Fruit fly (Drosophila melanogaster): ENCODE results near the gene CG42507.

The CG42507 gene

DNA sequence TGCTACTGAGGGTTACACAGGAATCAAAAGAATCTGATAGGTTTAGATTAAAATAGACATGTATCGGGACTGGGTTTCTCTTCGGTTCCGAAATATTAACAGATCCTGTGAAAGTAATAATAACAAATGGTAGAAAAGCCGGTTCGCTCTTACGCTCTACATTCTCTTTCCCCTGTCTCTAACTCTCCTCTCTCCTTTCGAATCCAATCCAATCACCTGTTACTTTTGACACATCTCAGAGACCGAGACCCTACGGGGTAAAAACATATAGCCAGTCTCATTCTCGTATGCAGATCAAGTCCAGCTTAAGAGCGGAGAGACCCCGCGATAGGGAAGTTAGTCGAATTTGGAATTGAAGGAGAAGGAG is 951 bp upstream of the CG42507 start:
- no peak for TF ChIP-seq Pif1A (GFP tag; optimal IDR thresholded peaks at IDR 0.05)
- no peak for TF ChIP-seq D1 (tag; optimal IDR thresholded peaks at IDR 0.05)
- TF ChIP-seq EcR (GFP tag; optimal IDR thresholded peaks at IDR 0.05) = no peak
- no peak for TF ChIP-seq Pif1B (GFP tag; optimal IDR thresholded peaks at IDR 0.05)
- TF ChIP-seq CG17806 (tag; optimal IDR thresholded peaks at IDR 0.05) = no peak
- TF ChIP-seq CG4496 (GFP tag; IDR thresholded peaks at IDR 0.05) = no peak
- TF ChIP-seq CG8301 (tag; optimal IDR thresholded peaks at IDR 0.05) = no peak
- no peak for TF ChIP-seq CG13204 (GFP tag; optimal IDR thresholded peaks at IDR 0.05)
- TF ChIP-seq CG14655 (GFP tag; optimal IDR thresholded peaks at IDR 0.05) = no peak
- no peak for TF ChIP-seq CG12605 (GFP tag; IDR thresholded peaks at IDR 0.05)
- TF ChIP-seq CG10348 (GFP tag; IDR thresholded peaks at IDR 0.05) = no peak
- TF ChIP-seq Ets98B (GFP tag; IDR thresholded peaks at IDR 0.05) = no peak
- no peak for TF ChIP-seq CG34367 (tag; optimal IDR thresholded peaks at IDR 0.05)
- no peak for TF ChIP-seq Snoo (tag; optimal IDR thresholded peaks at IDR 0.05)
- TF ChIP-seq CG15710 (tag; optimal IDR thresholded peaks at IDR 0.05) = no peak
- no peak for TF ChIP-seq rn (GFP tag; IDR thresholded peaks at IDR 0.05)
- TF ChIP-seq CG32121 (GFP tag; IDR thresholded peaks at IDR 0.05) = no peak
- no peak for TF ChIP-seq fd96Ca (GFP tag; IDR thresholded peaks at IDR 0.05)

DNA sequence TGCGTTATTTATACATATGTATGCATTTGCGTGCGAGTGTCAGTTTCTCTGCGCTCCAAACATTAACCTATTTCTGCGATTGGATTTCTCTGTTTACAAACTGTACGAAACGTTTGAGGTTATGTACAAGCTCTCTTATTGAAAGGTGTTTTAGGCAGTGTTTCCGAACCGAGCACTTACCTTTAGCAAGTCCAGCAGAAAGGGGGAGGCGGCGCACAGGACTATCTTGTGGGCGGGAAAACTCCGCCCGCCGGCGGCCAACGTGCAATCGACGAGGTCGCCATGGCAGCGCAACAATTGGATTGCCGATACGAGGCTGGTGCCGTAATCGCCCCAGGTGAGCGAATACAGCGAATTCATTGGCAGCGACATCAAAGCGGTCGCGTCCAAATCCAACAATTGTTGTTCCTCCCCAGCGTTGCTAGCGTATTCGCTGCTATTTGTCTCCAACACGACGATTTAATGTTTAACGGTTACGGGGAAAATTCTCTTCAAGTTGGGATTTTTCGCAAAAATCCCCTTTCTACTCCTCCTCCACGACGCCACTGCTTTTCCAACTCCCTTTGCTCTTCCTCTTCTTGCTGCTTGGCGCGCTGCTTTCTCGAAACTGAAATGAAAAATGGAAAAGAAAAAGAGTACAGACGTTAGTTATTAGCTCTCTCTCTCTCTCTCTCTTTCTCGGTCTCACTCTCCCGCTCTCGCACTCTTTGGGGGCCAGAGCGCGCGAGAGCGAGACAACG is 868 bp downstream of the CG42507 start:
- TF ChIP-seq CG8159 (tag; optimal IDR thresholded peaks at IDR 0.05) (peak; percentile 85), fd96Ca (GFP tag; IDR thresholded peaks at IDR 0.05) (peak; percentile 97), Snoo (tag; optimal IDR thresholded peaks at IDR 0.05) (peak; percentile 86), CG8301 (tag; optimal IDR thresholded peaks at IDR 0.05) (peak; percentile 90), CG14655 (GFP tag; optimal IDR thresholded peaks at IDR 0.05) (peak; percentile 92), Pif1A (GFP tag; optimal IDR thresholded peaks at IDR 0.05) (peak; percentile 80), Ets98B (GFP tag; IDR thresholded peaks at IDR 0.05) (peak; percentile 94), CG4496 (GFP tag; IDR thresholded peaks at IDR 0.05) (peak; percentile 97), CG13204 (GFP tag; optimal IDR thresholded peaks at IDR 0.05) (peak; percentile 74), CG32121 (GFP tag; IDR thresholded peaks at IDR 0.05) (peak; percentile 93), CG10348 (GFP tag; IDR thresholded peaks at IDR 0.05) (peak; percentile 87), CG34367 (tag; optimal IDR thresholded peaks at IDR 0.05) (peak; percentile 83), gl (tag; optimal IDR thresholded peaks at IDR 0.05) (peak; percentile 46), Pif1B (GFP tag; optimal IDR thresholded peaks at IDR 0.05) (peak; percentile 72), CG9948 (tag; optimal IDR thresholded peaks at IDR 0.05) (peak; percentile 80), EcR (GFP tag; optimal IDR thresholded peaks at IDR 0.05) (no peak), CG17806 (tag; optimal IDR thresholded peaks at IDR 0.05) (peak; percentile 79), D1 (tag; optimal IDR thresholded peaks at IDR 0.05) (peak; percentile 30), CG12605 (GFP tag; IDR thresholded peaks at IDR 0.05) (peak; percentile 92), CG15710 (tag; optimal IDR thresholded peaks at IDR 0.05) (peak; percentile 83), rn (GFP tag; IDR thresholded peaks at IDR 0.05) (peak; percentile 87)

DNA sequence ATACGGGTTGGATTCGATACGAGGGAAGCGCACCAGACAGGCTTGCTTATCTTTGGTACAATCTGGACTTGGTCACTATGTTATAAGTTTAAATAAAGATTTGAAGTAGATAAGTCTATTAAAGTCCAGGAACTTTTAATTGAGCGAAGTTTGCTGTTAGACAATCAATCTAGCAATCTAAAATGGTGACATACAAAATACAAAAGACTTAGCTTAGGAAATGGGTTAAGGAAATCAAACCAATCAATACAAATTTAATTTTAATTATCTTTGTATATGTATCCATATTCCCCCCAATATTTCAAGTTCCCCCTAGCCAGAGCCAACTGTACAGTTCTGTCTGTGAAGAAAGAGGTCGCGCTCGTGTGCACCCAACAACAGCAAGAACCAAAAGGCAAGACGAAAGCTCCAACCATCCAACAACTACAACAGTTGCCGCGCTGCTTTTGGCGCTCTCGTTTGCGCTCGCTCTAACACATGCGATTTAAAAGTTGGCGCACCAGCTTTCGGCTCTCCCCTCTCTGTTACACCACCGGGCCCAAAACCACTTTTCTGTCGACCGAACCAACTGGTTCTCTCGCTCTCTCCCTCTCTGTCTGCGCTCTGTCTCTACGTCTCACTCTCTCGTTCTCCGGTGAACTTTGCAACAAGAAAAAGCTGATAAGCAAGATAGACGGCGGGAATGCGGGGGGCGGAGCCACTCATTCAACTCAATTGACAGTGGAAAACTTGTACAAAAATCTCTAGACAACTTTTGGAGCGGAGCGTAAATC is 1.6 kb downstream of the CG42507 start:
- peak; percentile 84 for TF ChIP-seq CG13204 (GFP tag; optimal IDR thresholded peaks at IDR 0.05)
- TF ChIP-seq CG15710 (tag; optimal IDR thresholded peaks at IDR 0.05) = peak; percentile 87
- TF ChIP-seq CG12605 (GFP tag; IDR thresholded peaks at IDR 0.05) = peak; percentile 75
- TF ChIP-seq EcR (GFP tag; optimal IDR thresholded peaks at IDR 0.05) = peak; percentile 93
- peak; percentile 65; the same call in 2 of the 3 replicates for TF ChIP-seq CG4496 (GFP tag; IDR thresholded peaks at IDR 0.05)
- peak; percentile 89 for TF ChIP-seq CG8159 (tag; optimal IDR thresholded peaks at IDR 0.05)
- TF ChIP-seq fd96Ca (GFP tag; IDR thresholded peaks at IDR 0.05) = peak; percentile 73
- peak; percentile 68 for TF ChIP-seq Snoo (tag; optimal IDR thresholded peaks at IDR 0.05)
- peak; percentile 75 for TF ChIP-seq CG34367 (tag; optimal IDR thresholded peaks at IDR 0.05)
- TF ChIP-seq CG9948 (tag; optimal IDR thresholded peaks at IDR 0.05) = peak; percentile 81
- peak; percentile 49 for TF ChIP-seq Pif1B (GFP tag; optimal IDR thresholded peaks at IDR 0.05)
- TF ChIP-seq Pif1A (GFP tag; optimal IDR thresholded peaks at IDR 0.05) = peak; percentile 82
- peak; percentile 68 for TF ChIP-seq CG10348 (GFP tag; IDR thresholded peaks at IDR 0.05)
- TF ChIP-seq Ets98B (GFP tag; IDR thresholded peaks at IDR 0.05) = peak; percentile 59
- peak; percentile 69 for TF ChIP-seq CG32121 (GFP tag; IDR thresholded peaks at IDR 0.05)
- TF ChIP-seq CG8301 (tag; optimal IDR thresholded peaks at IDR 0.05) = peak; percentile 88
- TF ChIP-seq gl (tag; optimal IDR thresholded peaks at IDR 0.05) = peak; percentile 82
- TF ChIP-seq D1 (tag; optimal IDR thresholded peaks at IDR 0.05) = peak; percentile 70
- peak; percentile 17 for TF ChIP-seq rn (GFP tag; IDR thresholded peaks at IDR 0.05)
- TF ChIP-seq CG17806 (tag; optimal IDR thresholded peaks at IDR 0.05) = peak; percentile 85
- peak; percentile 93 for TF ChIP-seq CG14655 (GFP tag; optimal IDR thresholded peaks at IDR 0.05)

DNA sequence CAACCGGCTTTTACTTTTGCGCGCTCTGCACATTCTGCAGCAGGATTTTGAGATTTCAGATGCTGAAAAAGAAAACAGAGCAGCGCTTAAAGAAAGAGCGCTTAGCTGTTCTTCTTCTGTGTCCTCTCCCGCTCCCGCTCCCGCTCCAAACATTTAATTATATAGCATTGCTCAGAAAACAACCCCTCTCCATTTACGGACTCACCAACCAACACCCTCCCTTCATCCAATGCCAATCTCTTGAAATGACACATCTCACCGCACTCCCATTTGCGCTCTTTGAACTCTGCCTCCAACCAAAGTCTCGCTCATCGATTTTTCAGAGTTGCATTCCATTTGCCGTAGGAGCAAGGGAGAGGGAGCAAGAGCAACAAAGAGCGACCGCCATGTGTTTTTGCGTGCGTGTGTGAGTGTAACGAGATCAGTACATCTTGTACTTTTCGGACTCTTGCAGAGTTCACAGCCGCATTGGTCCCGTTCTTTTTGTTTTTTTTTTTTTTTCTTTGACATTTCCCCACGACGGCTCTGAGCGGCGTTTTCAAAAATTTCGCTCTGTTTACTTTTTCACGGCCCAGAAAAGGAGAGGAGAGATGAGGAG is 2.6 kb downstream of the CG42507 start:
- TF ChIP-seq CG17806 (tag; optimal IDR thresholded peaks at IDR 0.05) (no peak), EcR (GFP tag; optimal IDR thresholded peaks at IDR 0.05) (peak; percentile 84), gl (tag; optimal IDR thresholded peaks at IDR 0.05) (peak; percentile 67), CG4496 (GFP tag; IDR thresholded peaks at IDR 0.05) (peak; percentile 40; the same call in 1 of the 3 replicates), CG8301 (tag; optimal IDR thresholded peaks at IDR 0.05) (no peak), Snoo (tag; optimal IDR thresholded peaks at IDR 0.05) (peak; percentile 6), CG14655 (GFP tag; optimal IDR thresholded peaks at IDR 0.05) (no peak), Ets98B (GFP tag; IDR thresholded peaks at IDR 0.05) (peak; percentile 32; the same call in 1 of the 2 replicates), CG10348 (GFP tag; IDR thresholded peaks at IDR 0.05) (no peak), Pif1A (GFP tag; optimal IDR thresholded peaks at IDR 0.05) (peak; percentile 73), fd96Ca (GFP tag; IDR thresholded peaks at IDR 0.05) (peak; percentile 74; the same call in 1 of the 3 replicates), CG12605 (GFP tag; IDR thresholded peaks at IDR 0.05) (peak; percentile 65; the same call in 1 of the 2 replicates), rn (GFP tag; IDR thresholded peaks at IDR 0.05) (no peak), CG8159 (tag; optimal IDR thresholded peaks at IDR 0.05) (no peak), CG32121 (GFP tag; IDR thresholded peaks at IDR 0.05) (0 out of 2 replicates have a peak, but pooled peaks have one; percentile 9), CG9948 (tag; optimal IDR thresholded peaks at IDR 0.05) (no peak), CG15710 (tag; optimal IDR thresholded peaks at IDR 0.05) (no peak), D1 (tag; optimal IDR thresholded peaks at IDR 0.05) (no peak), CG34367 (tag; optimal IDR thresholded peaks at IDR 0.05) (no peak), Pif1B (GFP tag; optimal IDR thresholded peaks at IDR 0.05) (peak; percentile 57), CG13204 (GFP tag; optimal IDR thresholded peaks at IDR 0.05) (peak; percentile 80)

Data from whole organism, pupa.